Worm (Caenorhabditis elegans) whole organism, late embryonic: ENCODE data around the gene T08D10.3.
"Not testable (repeated sequence)": the region's sequence is repeated elsewhere in the genome, so short reads cannot be mapped to it uniquely, and the experiment has no call there.

Experiments used
- Y22D7AL.16 ChIP-seq: sonication (generic microtip); optimal IDR thresholded peaks from 2 replicates; lab custom pipeline; 2016; ENCODE audit warnings: missing genetic modification characterization, missing compliant biosample characterization
- ceh-30 ChIP-seq: fragments of 150-350 bp; optimal IDR thresholded peaks from 2 replicates; lab custom pipeline; 2014; ENCODE audit warnings: missing biosample characterization, missing genetic modification characterization
- ceh-9 ChIP-seq: sonication (generic microtip); optimal IDR thresholded peaks from 2 replicates; lab custom pipeline; 2016; ENCODE audit warnings: mild to moderate bottlenecking, missing genetic modification characterization, inconsistent platforms, missing compliant biosample characterization
- elt-2 ChIP-seq: sonication (generic microtip); optimal IDR thresholded peaks from 2 replicates; lab custom pipeline; 2016; ENCODE audit warnings: missing genetic modification reagents, missing genetic modification characterization, missing compliant biosample characterization
- elt-4 ChIP-seq: sonication (generic microtip); optimal IDR thresholded peaks from 2 replicates; lab custom pipeline; 2016; ENCODE audit warnings: missing genetic modification characterization, missing compliant biosample characterization
- ets-4 ChIP-seq: sonication (generic microtip); optimal IDR thresholded peaks from 2 replicates; lab custom pipeline; 2016; ENCODE audit warnings: missing genetic modification characterization, missing compliant biosample characterization
- nhr-11 ChIP-seq: fragments of 150-350 bp; optimal IDR thresholded peaks from 2 replicates; lab custom pipeline; 2014; ENCODE audit warnings: missing biosample characterization, missing genetic modification characterization
- pag-3 ChIP-seq: sonication (generic microtip); optimal IDR thresholded peaks from 2 replicates; lab custom pipeline; 2016; ENCODE audit warnings: missing compliant biosample characterization, missing genetic modification characterization, borderline replicate concordance
- pha-4 ChIP-seq: fragments of 150-350 bp; optimal IDR thresholded peaks from 2 replicates; lab custom pipeline; 2018; ENCODE audit warnings: missing biosample characterization, missing genetic modification reagents, missing genetic modification characterization
- sox-4 ChIP-seq: sonication (generic microtip); optimal IDR thresholded peaks from 2 replicates; lab custom pipeline; 2017; ENCODE audit warnings: mild to moderate bottlenecking, missing genetic modification characterization, inconsistent platforms, missing compliant biosample characterization
- tbx-2 ChIP-seq: sonication (generic microtip); optimal IDR thresholded peaks from 2 replicates; lab custom pipeline; 2016; ENCODE audit warnings: missing genetic modification characterization, missing compliant biosample characterization
- unc-42 ChIP-seq: sonication (generic microtip); optimal IDR thresholded peaks from 2 replicates; lab custom pipeline; 2016; ENCODE audit warnings: missing genotype, missing genetic modification characterization, missing compliant biosample characterization
- unc-55 ChIP-seq: sonication (generic microtip); optimal IDR thresholded peaks from 2 replicates; lab custom pipeline; 2017; ENCODE audit warnings: missing biosample characterization, missing genetic modification reagents, missing genetic modification characterization
- ztf-16 ChIP-seq: sonication (generic microtip); optimal IDR thresholded peaks from 2 replicates; lab custom pipeline; 2017; ENCODE audit warnings: missing genetic modification characterization, missing compliant biosample characterization

ce11 chrX:11961103-11961502 is 5.9 kb downstream of the T08D10.3 start, which contains the start of gene C49F5.13:
- not testable (repeated sequence) for TF ChIP-seq tbx-2 (tag; lab: Kevin White, UChicago); unc-55 (GFP tag; lab: Kevin White, UChicago); ztf-16 (tag; lab: Kevin White, UChicago); pha-4; ceh-9 (tag; lab: Kevin White, UChicago); ceh-30; elt-4 (tag; lab: Kevin White, UChicago); nhr-11; unc-42 (tag; lab: Kevin White, UChicago); elt-2 (tag; lab: Kevin White, UChicago); sox-4; Y22D7AL.16 (tag; lab: Kevin White, UChicago); ets-4 (tag; lab: Kevin White, UChicago); pag-3 (tag; lab: Kevin White, UChicago)
